Fruit fly (Drosophila melanogaster) whole organism, larva: ENCODE results near the gene CG42538.

Source experiments
- noc ChIP-seq: fragments of 200-800 bp; sonication (Bioruptor generic); optimal IDR thresholded peaks from 3 replicates; lab custom pipeline; 2019; ENCODE audit warnings: missing biosample characterization, mild to moderate bottlenecking, missing genetic modification characterization, moderate library complexity

Gene CG42538

DNA sequence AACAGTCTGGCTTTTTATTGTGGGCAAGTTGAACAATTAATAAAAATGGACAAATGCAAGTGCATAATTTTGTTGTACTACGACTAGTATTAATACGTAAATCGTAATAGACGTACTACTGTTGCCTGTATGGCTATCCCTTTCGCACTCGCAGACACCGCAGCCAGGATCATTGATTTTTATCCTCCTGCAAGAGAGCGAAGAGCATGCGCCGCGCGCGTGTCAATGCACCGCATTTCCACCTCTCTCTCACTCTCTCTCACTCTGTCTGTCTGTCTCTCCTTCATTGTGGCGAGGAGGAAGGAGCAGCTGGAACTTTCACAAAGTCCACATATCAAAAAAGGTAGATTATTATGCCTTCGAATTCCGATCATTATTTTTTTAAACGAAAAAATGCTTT, 12.8 kb downstream of the CG42538 start:
- no peak for TF ChIP-seq noc (tag; lab: Kevin White, UChicago)

DNA sequence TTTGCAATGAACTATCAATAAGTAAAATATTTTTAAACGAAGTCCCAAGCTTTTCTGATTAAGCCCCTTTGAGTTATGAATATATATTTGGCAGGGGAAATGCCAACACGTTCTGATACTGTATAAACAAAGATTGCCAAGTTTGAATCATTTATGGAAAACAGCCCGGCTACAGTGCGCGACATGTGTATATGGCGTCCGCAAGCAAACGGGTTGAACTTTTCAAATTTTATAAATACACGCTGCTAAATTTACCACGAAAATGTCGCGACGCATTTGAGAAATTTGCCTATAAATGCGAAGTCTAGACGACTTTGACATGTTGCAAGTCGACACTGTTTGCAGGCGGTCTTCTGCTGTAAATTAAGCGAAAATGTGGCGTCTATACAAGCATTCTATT, 13.8 kb downstream of the CG42538 start:
- TF ChIP-seq noc (tag; lab: Kevin White, UChicago), result peak; percentile 63

DNA sequence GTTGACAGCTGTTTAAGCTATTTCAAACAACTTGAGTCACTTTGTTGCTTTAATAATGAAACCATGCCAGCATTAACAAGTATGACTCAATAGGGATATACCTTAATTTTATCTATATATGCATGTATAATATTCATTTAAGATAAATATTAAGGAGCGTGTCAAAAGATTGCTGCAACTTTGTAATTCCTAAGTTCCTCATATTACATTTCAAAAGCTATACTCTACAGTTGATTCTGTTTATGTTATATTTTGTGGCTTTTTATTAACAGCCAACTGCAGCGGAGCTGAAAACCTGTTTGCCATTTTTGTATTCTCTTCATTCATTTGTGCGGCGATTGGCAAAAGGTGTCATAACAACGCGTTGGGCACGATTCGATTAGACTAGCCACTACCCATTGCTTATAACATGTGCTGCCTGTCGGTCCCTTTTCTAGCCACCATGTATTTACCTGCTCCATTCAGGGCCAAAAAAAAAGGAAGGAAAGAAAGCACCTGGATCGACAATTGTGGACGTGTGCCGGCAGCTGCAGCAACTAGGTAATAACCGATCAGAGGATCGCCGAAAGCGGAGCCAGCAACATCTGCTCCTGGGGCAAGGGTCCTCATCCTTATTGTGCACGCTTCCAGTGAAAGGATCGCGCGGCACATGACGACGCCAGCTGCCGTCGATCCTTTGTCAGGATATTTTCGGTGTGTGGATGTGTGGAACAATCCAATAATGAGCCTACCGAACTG, 14.6 kb downstream of the CG42538 start:
- no peak for TF ChIP-seq noc (tag; lab: Kevin White, UChicago)

DNA sequence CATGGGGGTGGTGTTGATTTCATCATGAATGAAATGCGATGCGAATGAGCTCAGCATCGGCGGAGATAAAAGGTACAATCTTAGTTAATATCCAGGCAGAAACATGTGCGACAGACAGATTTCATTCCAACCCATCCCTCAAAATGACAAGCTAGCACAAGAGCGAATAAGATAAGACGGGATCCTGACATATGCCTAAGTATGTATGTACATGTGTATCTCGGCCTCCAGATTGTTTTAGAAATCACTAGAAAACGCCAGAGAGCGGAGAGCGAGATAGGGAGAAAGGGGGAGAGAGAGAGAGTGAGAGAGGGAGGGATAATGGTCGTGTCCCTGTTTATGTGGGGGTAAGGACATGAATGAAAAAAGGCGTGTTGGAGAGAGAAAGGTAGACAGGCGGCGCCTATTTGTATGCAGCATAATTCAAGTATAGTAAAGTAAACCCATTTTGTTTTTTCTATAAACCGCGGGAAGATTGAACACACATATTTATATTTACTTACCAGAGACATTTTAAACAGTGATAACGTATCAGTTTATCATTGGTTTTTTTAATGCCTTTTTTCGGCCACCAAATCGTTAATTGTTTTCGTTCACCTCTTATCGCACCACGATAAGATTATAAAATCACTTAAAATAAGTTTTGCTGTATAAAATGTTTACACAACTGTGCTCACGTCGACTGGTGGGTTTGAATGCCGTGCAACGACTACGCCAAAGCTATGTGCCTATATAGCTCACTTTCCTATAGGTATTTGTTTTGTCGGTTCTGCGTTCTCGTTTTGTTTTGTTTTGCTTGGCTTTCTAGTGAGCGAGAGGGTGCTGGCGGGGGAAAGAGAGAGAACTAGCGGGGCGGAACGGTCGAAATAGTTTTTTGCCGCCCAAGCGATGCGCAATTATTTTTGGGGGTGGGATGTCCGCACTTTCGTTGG, 15.9 kb downstream of the CG42538 start:
- TF ChIP-seq noc (tag; lab: Kevin White, UChicago), result peak; percentile 63

DNA sequence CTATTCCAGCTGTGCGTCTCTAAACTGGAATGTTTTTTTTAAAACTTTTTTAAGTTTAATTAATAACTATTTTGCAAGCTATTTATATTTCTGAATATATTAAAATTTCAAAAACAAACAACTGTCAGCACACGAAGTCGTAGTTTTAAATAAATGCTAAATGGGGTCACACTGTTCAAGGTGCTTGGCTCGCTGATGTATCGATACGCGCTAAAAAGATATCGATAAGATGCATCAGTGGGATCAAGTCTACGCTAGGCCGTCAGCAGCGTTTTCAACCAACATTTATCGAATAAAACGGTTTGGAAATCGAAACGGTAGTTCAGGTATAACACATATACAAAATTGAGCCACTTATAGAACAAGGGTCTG, 16.5 kb downstream of the CG42538 start, which contains the start of gene Diap1:
Diap1 (minus strand) TSS at position 148 of the 372 bp plus-strand sequence.
- TF ChIP-seq noc (tag; lab: Kevin White, UChicago), result no peak

DNA sequence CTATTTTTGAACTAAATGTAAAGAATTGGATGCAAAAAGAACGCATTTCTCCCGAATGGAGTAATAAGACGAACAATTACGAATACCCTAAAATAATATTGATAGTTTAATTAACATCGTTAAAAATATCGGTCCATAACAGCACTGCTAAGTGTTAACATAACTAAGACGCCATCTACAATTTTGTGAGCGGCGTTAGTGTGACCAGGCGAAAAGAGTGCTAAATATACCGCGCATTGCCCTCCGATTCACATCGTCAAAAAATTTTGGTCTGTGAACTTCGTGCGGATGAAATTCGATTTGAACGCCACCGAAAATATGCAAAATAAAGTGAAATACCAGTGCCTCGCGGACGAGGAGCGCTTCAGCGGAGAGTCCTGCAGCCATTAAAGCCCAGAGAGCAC, 17.4 kb downstream of the CG42538 start, which contains the start of gene Mbs:
Mbs (plus strand) TSS at position 241 of the 404 bp plus-strand sequence.
- TF ChIP-seq noc (tag; lab: Kevin White, UChicago), result peak; percentile 37

DNA sequence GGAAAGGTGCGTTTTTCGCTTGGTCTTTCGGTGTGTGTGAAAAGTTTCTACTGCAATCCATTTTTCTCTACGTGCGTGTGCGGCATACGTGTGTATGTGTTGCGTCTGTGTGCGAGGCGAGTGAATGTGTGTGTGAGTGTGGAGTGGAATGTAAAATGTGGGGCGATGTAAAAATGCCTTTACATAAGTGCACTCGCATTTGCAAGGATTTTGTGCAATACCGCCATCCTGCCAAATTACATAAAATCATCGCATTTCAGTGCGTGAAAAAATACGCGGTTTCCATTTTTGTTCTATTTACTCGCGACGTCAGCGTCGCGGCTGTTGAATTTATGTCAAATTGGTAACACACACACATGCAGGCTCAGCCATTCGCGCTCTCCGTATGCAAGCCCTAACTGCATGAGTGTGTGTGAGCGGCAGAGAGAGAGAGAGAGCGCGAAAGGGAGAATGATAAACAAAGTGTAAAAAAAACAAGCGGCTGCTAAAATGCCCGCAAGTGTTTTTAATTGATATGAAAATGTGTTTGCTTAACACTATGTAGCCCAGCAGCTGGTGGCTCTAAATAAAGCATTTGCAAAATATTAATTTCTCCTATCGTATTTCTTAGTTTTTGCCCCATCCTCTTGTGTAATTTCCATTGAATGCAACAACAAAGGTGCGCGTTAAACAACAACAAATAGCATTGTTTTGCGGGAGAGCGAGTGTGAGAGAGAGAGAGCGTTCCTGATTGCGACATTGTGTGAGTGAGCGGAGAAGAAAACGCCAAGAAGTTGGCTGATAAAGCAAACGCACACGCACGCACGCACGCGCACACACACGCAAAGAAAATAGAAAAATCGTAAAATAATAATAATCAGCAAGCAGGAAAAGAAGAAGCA, 18.1 kb downstream of the CG42538 start:
- no peak for TF ChIP-seq noc (tag; lab: Kevin White, UChicago)

DNA sequence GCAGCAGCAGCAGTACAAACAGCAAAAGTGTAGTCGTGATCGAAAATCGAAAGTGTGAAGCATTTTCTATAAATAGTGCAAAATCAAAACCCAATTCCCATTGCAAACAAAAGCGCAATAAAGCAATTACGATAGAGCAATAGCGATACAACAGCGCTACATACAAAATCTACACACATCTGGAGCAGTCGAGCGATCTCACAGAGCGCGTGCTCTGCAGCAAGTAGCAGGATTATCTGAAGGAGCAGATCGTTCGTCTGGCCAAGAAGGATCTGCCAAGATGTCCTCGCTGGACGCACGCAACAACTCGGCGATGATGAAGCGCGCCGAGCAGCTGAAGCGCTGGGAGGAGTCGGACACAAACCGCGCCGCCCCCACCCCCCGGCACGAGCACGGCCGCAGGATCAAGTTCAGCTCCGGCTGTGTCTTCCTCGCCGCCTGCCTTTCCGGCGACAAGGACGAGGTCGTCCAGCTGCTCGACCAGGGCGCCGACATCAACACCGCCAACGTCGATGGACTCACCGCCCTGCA, 18.8 kb downstream of the CG42538 start:
- no peak for TF ChIP-seq noc (tag; lab: Kevin White, UChicago)

DNA sequence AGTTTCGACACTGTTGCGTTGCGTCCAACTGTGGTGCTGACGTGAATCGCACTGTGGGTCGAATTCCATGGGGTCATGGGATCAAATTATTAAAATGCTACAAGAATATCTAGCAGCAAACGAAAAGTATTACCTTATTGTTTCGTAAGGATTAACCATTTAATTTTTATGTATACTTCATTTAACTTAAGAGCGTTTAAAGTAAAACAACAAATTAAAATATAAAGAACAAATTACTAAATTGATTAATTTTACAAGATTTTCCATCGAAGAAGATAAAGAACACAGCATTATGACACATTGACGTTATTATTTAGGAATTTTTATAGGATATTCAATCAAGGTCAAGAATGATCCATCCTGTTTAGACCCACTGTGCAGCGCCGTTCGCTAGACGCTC, 19.8 kb downstream of the CG42538 start:
- TF ChIP-seq noc (tag; lab: Kevin White, UChicago), result peak; percentile 32

DNA sequence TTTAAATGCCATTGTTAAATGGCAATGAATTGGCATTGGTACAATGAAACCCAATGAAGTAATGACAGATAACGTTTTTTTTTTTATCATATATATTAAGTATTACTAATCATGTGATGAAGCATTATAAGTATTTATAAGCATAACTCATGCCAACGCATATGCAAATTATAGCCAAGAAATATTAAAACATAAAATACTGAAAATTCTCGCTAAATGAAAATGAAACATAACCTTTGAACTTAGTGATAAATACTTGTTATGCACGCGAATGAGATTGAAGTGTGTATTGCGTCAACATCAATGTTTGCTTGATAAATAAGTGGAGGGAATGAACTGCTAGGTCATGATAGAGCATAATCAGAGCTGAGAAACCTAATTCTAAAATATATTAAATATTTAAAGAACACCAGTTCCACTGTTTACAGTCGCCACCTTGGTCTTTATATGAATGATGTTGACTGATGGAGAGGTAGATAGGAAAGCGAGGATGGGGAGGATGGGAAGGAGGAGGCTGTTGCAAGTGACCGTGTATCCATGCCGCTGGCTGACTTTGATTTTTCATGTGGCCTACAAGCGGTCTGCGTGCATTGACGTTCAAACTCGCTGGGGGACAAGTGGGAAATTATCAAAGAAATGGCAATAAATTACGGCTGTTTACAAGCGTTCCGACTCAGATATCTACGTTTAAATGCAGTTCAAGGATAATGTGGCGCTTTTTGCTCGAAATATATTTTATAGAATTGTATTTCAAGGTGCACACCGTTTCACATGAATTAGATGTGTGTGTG, 22.0 kb downstream of the CG42538 start:
- TF ChIP-seq noc (tag; lab: Kevin White, UChicago), result no peak

DNA sequence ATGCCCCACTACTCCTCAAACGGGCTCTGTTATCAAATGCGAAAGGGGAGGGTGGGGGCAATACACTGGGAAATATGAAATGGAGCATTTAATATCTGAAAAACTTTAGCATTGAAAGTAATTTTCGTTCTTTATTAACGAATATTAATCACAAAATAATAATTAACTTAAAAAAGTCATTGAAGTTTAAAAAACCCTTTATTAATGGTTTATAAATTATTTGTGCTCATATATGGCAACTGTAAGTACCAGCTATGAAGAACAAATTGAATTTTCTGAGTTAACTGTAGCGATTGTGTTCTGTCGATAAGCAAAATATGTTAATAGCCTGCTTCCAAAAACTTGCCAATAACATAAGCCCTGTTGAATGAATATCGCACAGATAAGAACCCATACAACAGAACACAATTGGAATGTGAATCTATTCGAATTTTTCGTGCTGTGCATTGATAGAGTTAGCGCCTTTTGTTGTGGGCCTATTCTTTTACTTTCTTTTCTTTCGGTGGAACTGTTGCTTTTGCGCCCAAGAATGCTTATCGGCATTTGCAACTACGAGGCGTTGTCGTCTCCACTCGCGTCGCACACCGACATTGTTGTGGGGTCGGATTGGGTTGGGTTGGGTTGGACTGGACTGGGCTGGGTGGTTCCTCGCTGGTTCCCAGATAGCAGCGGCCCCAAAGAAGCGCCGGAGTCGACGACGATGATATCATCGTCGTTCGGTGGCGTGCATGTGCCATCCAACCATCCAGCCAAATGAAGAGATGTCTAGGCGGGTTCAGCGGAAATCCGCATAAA, 26.7 kb downstream of the CG42538 start:
- TF ChIP-seq noc (tag; lab: Kevin White, UChicago), result peak; percentile 89

DNA sequence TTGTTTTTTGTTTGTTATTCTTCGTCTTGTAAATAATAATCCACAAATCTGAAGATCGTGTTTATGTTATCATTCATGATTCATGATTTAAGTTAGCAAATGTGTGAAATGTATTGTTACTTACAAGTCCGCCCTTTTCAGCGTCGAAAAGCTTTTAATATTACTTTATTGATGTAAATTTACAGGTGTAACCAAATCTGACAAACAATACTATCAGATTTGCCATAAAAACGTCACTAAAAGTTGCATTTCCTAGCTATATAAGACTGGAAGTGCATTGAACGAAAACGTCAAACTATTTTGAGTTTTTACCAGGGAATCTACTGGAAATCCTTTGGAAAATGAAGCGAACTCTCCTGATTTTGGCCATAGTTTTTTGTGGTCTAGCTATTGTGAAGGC, 47.9 kb downstream of the CG42538 start, which contains the start of gene CG33258:
CG33258 (plus strand) TSS at position 301 of the 400 bp plus-strand sequence.
- no peak for TF ChIP-seq noc (tag; lab: Kevin White, UChicago)

DNA sequence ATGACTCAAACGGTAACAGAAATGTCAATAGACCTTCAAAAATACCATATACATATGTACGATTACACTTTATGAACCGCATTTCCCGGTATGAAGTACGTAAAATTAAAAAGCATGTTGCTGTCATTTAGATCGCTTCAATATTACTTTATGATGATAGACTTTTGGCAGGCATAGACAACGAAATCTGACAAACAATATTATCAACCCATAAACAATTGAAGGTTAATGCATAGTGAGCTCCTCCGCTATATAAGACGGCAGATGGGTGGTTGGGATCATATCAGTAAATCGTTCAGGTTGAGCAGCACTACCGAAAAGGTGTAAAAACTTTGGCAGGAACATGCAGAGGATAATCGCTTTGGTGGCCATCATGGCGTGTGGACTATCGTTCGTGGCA, 49.4 kb downstream of the CG42538 start, which contains the start of gene CG13075:
CG13075 (plus strand) TSS at position 301 of the 400 bp plus-strand sequence.
- TF ChIP-seq noc (tag; lab: Kevin White, UChicago), result no peak
